Fruit fly (Drosophila melanogaster) whole organism, embryonic: Measurements from ENCODE around the gene Mco4.

Source experiments
- Bgb ChIP-seq: fragments of 200-800 bp; sonication (Bioruptor generic); IDR thresholded peaks from 2 replicates; pipeline ENCODE4 v1.3.6; 2022; ENCODE audit warnings: missing biosample characterization, missing genetic modification characterization; ENCODE audit not compliant: partially characterized antibody
- CG1024 ChIP-seq: fragments of 200-800 bp; sonication (Bioruptor generic); IDR thresholded peaks from 2 replicates; pipeline ENCODE4 v1.3.6; 2022; ENCODE audit warnings: missing biosample characterization, missing genetic modification characterization
- CG10462 ChIP-seq: fragments of 200-800 bp; sonication (Bioruptor generic); optimal IDR thresholded peaks from 2 replicates; lab custom pipeline; 2016; ENCODE audit warnings: missing biosample characterization, missing genetic modification characterization
- CG12659 ChIP-seq: fragments of 200-800 bp; sonication (Bioruptor generic); optimal IDR thresholded peaks from 3 replicates; lab custom pipeline; 2017; ENCODE audit warnings: mild to moderate bottlenecking, missing biosample characterization, missing genetic modification reagents, missing genetic modification characterization
- CG12942 ChIP-seq: fragments of 200-800 bp; sonication (Bioruptor generic); optimal IDR thresholded peaks from 3 replicates; lab custom pipeline; 2016; ENCODE audit warnings: missing biosample characterization, missing genetic modification characterization
- CG14014 ChIP-seq: fragments of 200-800 bp; sonication (Bioruptor generic); IDR thresholded peaks from 2 replicates; pipeline ENCODE4 v1.3.6; 2022; ENCODE audit warnings: missing biosample characterization, missing genetic modification characterization
- CG14050 ChIP-seq: fragments of 200-800 bp; sonication (Bioruptor generic); IDR thresholded peaks from 3 replicates; pipeline ENCODE4 v1.3.6; 2022; ENCODE audit warnings: missing biosample characterization, missing genetic modification characterization
- CG14710 ChIP-seq: fragments of 200-800 bp; sonication (Bioruptor generic); optimal IDR thresholded peaks from 3 replicates; lab custom pipeline; 2019; ENCODE audit warnings: missing biosample characterization, mild to moderate bottlenecking, missing genetic modification characterization, moderate library complexity
- CG15514 ChIP-seq: fragments of 200-800 bp; sonication (Bioruptor generic); optimal IDR thresholded peaks from 3 replicates; lab custom pipeline; 2017; ENCODE audit warnings: missing biosample characterization, missing genetic modification characterization, mild to moderate bottlenecking, moderate library complexity, missing genetic modification reagents
- CG1602 ChIP-seq: fragments of 200-800 bp; sonication (Bioruptor generic); optimal IDR thresholded peaks from 3 replicates; lab custom pipeline; 2016; ENCODE audit warnings: missing biosample characterization, missing genetic modification characterization
- CG16813 ChIP-seq: fragments of 200-800 bp; sonication (Bioruptor generic); IDR thresholded peaks from 3 replicates; pipeline ENCODE4 v1.3.6; 2022; ENCODE audit warnings: missing biosample characterization, missing genetic modification characterization; ENCODE audit not compliant: partially characterized antibody
- CG17829 ChIP-seq: fragments of 200-800 bp; optimal IDR thresholded peaks from 2 replicates; lab custom pipeline; 2019; ENCODE audit warnings: missing biosample characterization, mild to moderate bottlenecking, missing genetic modification characterization, moderate library complexity
- CG18599 ChIP-seq: fragments of 200-800 bp; sonication (Bioruptor generic); optimal IDR thresholded peaks from 3 replicates; lab custom pipeline; 2017; ENCODE audit warnings: missing biosample characterization, missing genetic modification characterization, mild to moderate bottlenecking, moderate library complexity, missing genetic modification reagents
- CG18619 ChIP-seq: fragments of 200-800 bp; sonication (Bioruptor generic); optimal IDR thresholded peaks from 3 replicates; lab custom pipeline; 2017; ENCODE audit warnings: missing biosample characterization, mild to moderate bottlenecking, missing genetic modification characterization
- CG30431 ChIP-seq: fragments of 200-800 bp; sonication (Bioruptor generic); optimal IDR thresholded peaks from 2 replicates; lab custom pipeline; 2017; ENCODE audit warnings: missing biosample characterization, missing genetic modification characterization
- CG3847 ChIP-seq: fragments of 200-800 bp; sonication (Bioruptor generic); IDR thresholded peaks from 2 replicates; pipeline ENCODE4 v1.3.6; 2022; ENCODE audit warnings: missing biosample characterization, missing genetic modification characterization
- CG4404 ChIP-seq: fragments of 200-800 bp; sonication (Bioruptor generic); IDR thresholded peaks from 2 replicates; pipeline ENCODE4 v1.3.6; 2022; ENCODE audit warnings: missing biosample characterization, missing genetic modification characterization
- CG4617 ChIP-seq: fragments of 200-800 bp; sonication (Bioruptor generic); optimal IDR thresholded peaks from 3 replicates; lab custom pipeline; 2016; ENCODE audit warnings: missing biosample characterization, missing genetic modification characterization, borderline replicate concordance
- CG5245 ChIP-seq: fragments of 200-800 bp; sonication (Bioruptor generic); optimal IDR thresholded peaks from 3 replicates; lab custom pipeline; 2016; ENCODE audit warnings: missing biosample characterization, missing genetic modification characterization
- CG6254 ChIP-seq: fragments of 200-800 bp; sonication (Bioruptor generic); optimal IDR thresholded peaks from 3 replicates; lab custom pipeline; 2017; ENCODE audit warnings: mild to moderate bottlenecking, missing biosample characterization, missing genetic modification reagents, missing genetic modification characterization
- CG6683 ChIP-seq: fragments of 200-800 bp; sonication (Bioruptor generic); optimal IDR thresholded peaks from 2 replicates; lab custom pipeline; 2017; ENCODE audit warnings: missing biosample characterization, mild to moderate bottlenecking, missing genetic modification characterization, missing genetic modification reagents
- CG6689 ChIP-seq: fragments of 200-800 bp; sonication (Bioruptor generic); IDR thresholded peaks from 2 replicates; pipeline ENCODE4 v1.3.6; 2022; ENCODE audit warnings: missing biosample characterization, missing genetic modification characterization
- CG6791 ChIP-seq: fragments of 200-800 bp; sonication (Bioruptor generic); IDR thresholded peaks from 3 replicates; pipeline ENCODE4 v1.3.6; 2022; ENCODE audit warnings: missing biosample characterization, missing genetic modification characterization; ENCODE audit not compliant: partially characterized antibody
- CG7928 ChIP-seq: fragments of 200-800 bp; sonication (Bioruptor generic); optimal IDR thresholded peaks from 2 replicates; lab custom pipeline; 2017; ENCODE audit warnings: missing biosample characterization, mild to moderate bottlenecking, missing genetic modification characterization
- Camta ChIP-seq: fragments of 200-800 bp; sonication (Bioruptor generic); optimal IDR thresholded peaks from 2 replicates; lab custom pipeline; 2016; ENCODE audit warnings: missing biosample characterization, missing genetic modification characterization
- CrebB ChIP-seq: fragments of 200-800 bp; sonication (Bioruptor generic); optimal IDR thresholded peaks from 3 replicates; lab custom pipeline; 2018; ENCODE audit warnings: missing biosample characterization, mild to moderate bottlenecking, missing genetic modification characterization
- Dip2 ChIP-seq: fragments of 200-800 bp; sonication (Bioruptor generic); IDR thresholded peaks from 2 replicates; pipeline ENCODE4 v1.3.6; 2022; ENCODE audit warnings: missing biosample characterization, missing genetic modification characterization
- HLH4C ChIP-seq: fragments of 200-800 bp; sonication (Bioruptor generic); IDR thresholded peaks from 3 replicates; pipeline ENCODE4 v1.3.6; 2022; ENCODE audit warnings: missing biosample characterization, missing genetic modification characterization; ENCODE audit not compliant: partially characterized antibody
- Hr51 ChIP-seq, 2 experiments: fragments of 200-800 bp; sonication (Bioruptor generic); optimal IDR thresholded peaks; 2 replicates in 1 of 2; 3 replicates in 1 of 2; lab custom pipeline; 2016 to 2018; ENCODE audit warnings: missing biosample characterization in 2 of 2, missing genetic modification characterization in 2 of 2, mild to moderate bottlenecking in 1 of 2, moderate library complexity in 1 of 2
- Jarid2 ChIP-seq: fragments of 200-800 bp; sonication (Bioruptor generic); optimal IDR thresholded peaks from 3 replicates; lab custom pipeline; 2017; ENCODE audit warnings: mild to moderate bottlenecking, missing biosample characterization, missing genetic modification reagents, missing genetic modification characterization
- Pdp1 ChIP-seq, 2 experiments: fragments of 200-800 bp; sonication (Bioruptor generic); optimal IDR thresholded peaks; 3 replicates each; lab custom pipeline; 2016; ENCODE audit warnings: missing biosample characterization in 2 of 2, missing genetic modification characterization in 2 of 2, mild to moderate bottlenecking in 1 of 2, moderate library complexity in 1 of 2
- Sry-δ ChIP-seq: fragments of 200-800 bp; sonication (Bioruptor generic); optimal IDR thresholded peaks from 2 replicates; lab custom pipeline; 2016; ENCODE audit warnings: missing biosample characterization, missing genetic modification characterization
- Taf1 ChIP-seq: fragments of 200-800 bp; sonication (Bioruptor generic); IDR thresholded peaks from 2 replicates; pipeline ENCODE4 v1.3.6; 2022; ENCODE audit warnings: missing biosample characterization, missing genetic modification characterization
- Usf ChIP-seq: fragments of 200-800 bp; sonication (Bioruptor generic); optimal IDR thresholded peaks from 2 replicates; lab custom pipeline; 2017; ENCODE audit warnings: missing genotype, missing biosample characterization, missing genetic modification characterization
- amos ChIP-seq: fragments of 200-800 bp; sonication (Bioruptor generic); IDR thresholded peaks from 2 replicates; pipeline ENCODE4 v1.3.6; 2022; ENCODE audit warnings: missing biosample characterization, missing genetic modification characterization; ENCODE audit not compliant: partially characterized antibody
- ato ChIP-seq: fragments of 200-800 bp; sonication (Bioruptor generic); IDR thresholded peaks from 2 replicates; pipeline ENCODE4 v1.3.6; 2022; ENCODE audit warnings: missing biosample characterization, missing genetic modification characterization; ENCODE audit not compliant: partially characterized antibody
- bigmax ChIP-seq: fragments of 200-800 bp; sonication (Bioruptor generic); optimal IDR thresholded peaks from 2 replicates; lab custom pipeline; 2018; ENCODE audit warnings: missing biosample characterization, mild to moderate bottlenecking, missing genetic modification characterization
- cas ChIP-seq: fragments of 200-800 bp; sonication (Bioruptor generic); IDR thresholded peaks from 2 replicates; pipeline ENCODE4 v1.3.6; 2022; ENCODE audit warnings: missing biosample characterization, missing genetic modification characterization
- crp ChIP-seq, 2 experiments: fragments of 200-800 bp; sonication (Bioruptor generic); optimal IDR thresholded peaks; 2 replicates in 1 of 2; 3 replicates in 1 of 2; lab custom pipeline; 2017; ENCODE audit warnings: missing biosample characterization in 2 of 2, missing genetic modification characterization in 2 of 2, mild to moderate bottlenecking in 1 of 2, moderate library complexity in 1 of 2
- danr ChIP-seq: fragments of 200-800 bp; sonication (Bioruptor generic); IDR thresholded peaks from 2 replicates; pipeline ENCODE4 v1.3.6; 2022; ENCODE audit warnings: missing biosample characterization, missing genetic modification characterization
- dati ChIP-seq: fragments of 200-800 bp; sonication (Bioruptor generic); IDR thresholded peaks from 2 replicates; pipeline ENCODE4 v1.3.6; 2022; ENCODE audit warnings: missing biosample characterization, missing genetic modification characterization
- fu2 ChIP-seq: fragments of 200-800 bp; sonication (Bioruptor generic); optimal IDR thresholded peaks from 2 replicates; lab custom pipeline; 2016; ENCODE audit warnings: missing biosample characterization, missing genetic modification characterization
- grn ChIP-seq: fragments of 200-800 bp; sonication (Bioruptor generic); optimal IDR thresholded peaks from 3 replicates; lab custom pipeline; 2017; ENCODE audit warnings: missing biosample characterization, missing genetic modification characterization
- klu ChIP-seq: fragments of 200-800 bp; sonication (Bioruptor generic); IDR thresholded peaks from 2 replicates; pipeline ENCODE4 v1.3.6; 2022; ENCODE audit warnings: missing biosample characterization, missing genetic modification characterization
- lbe ChIP-seq: fragments of 200-800 bp; sonication (Bioruptor generic); optimal IDR thresholded peaks from 2 replicates; lab custom pipeline; 2016; ENCODE audit warnings: missing biosample characterization, mild to moderate bottlenecking, missing genetic modification characterization
- nerfin-2 ChIP-seq: fragments of 200-800 bp; sonication (Bioruptor generic); IDR thresholded peaks from 2 replicates; pipeline ENCODE4 v1.3.6; 2022; ENCODE audit warnings: missing biosample characterization, missing genetic modification characterization; ENCODE audit not compliant: partially characterized antibody
- sens-2 ChIP-seq: fragments of 200-800 bp; sonication (Bioruptor generic); IDR thresholded peaks from 2 replicates; pipeline ENCODE4 v1.3.6; 2022; ENCODE audit warnings: missing biosample characterization, missing genetic modification characterization
- usp ChIP-seq: fragments of >200 bp; optimal IDR thresholded peaks from 2 replicates; lab custom pipeline; 2017; ENCODE audit warnings: missing biosample characterization, missing genetic modification characterization
- vvl ChIP-seq: fragments of 200-800 bp; sonication (Bioruptor generic); IDR thresholded peaks from 2 replicates; pipeline ENCODE4 v1.3.6; 2022; ENCODE audit warnings: missing biosample characterization, missing genetic modification characterization

Gene Mco4

dm6 chrX:17844623-17845022 is 11.3 kb downstream of the Mco4 start, which contains the start of the genes CG8142 and Ucp4A (continued):
- TF ChIP-seq CG6683 (GFP tag; lab: Kevin White, UChicago) (peak; percentile 81), danr (peak; percentile 91), usp (no peak), dati (GFP tag; lab: Robert Waterston, UW) (peak; percentile 68)

dm6 chrX:17841923-17842322 is 14.0 kb downstream of the Mco4 start, which contains the start of gene Taf9:
Gene Taf9, plus strand, starts transcription at chrX:17842161.
- TF ChIP-seq CG7928 (GFP tag; lab: Kevin White, UChicago) (no peak), amos (GFP tag; lab: Robert Waterston, UW) (peak; percentile 92), CG4617 (GFP tag; lab: Kevin White, UChicago) (no peak), CG1602 (GFP tag; lab: Kevin White, UChicago) (no peak), CG6254 (no peak), CG10462 (GFP tag; lab: Kevin White, UChicago) (no peak), CG6791 (GFP tag; lab: Robert Waterston, UW) (peak; percentile 93), CG14710 (tag; lab: Kevin White, UChicago) (peak; percentile 29), CG17829 (tag; lab: Kevin White, UChicago) (no peak), CG16813 (GFP tag; lab: Robert Waterston, UW) (peak; percentile 89), lbe (GFP tag; lab: Kevin White, UChicago) (no peak), CG12659 (GFP tag; lab: Kevin White, UChicago) (peak; percentile 53), CG5245 (GFP tag; lab: Kevin White, UChicago) (no peak), bigmax (GFP tag; lab: Kevin White, UChicago) (no peak), vvl (GFP tag; lab: Robert Waterston, UW) (no peak), cas (GFP tag; lab: Robert Waterston, UW) (no peak), crp (GFP tag; optimal IDR thresholded peaks at IDR 0.05; lab: Kevin White, UChicago) (peak in 1 of 2 experiments; percentile 26), fu2 (GFP tag; lab: Kevin White, UChicago) (no peak), CG15514 (GFP tag; lab: Kevin White, UChicago) (peak; percentile 31), Taf1 (GFP tag; lab: Robert Waterston, UW) (no peak), CrebB (tag; lab: Kevin White, UChicago) (no peak), CG14014 (GFP tag; lab: Robert Waterston, UW) (no peak), CG18619 (GFP tag; lab: Kevin White, UChicago) (no peak), CG12942 (no peak), klu (GFP tag; lab: Robert Waterston, UW) (no peak), Sry-δ (GFP tag; lab: Kevin White, UChicago) (peak; percentile 75), CG1024 (GFP tag; lab: Robert Waterston, UW) (no peak), Jarid2 (GFP tag; lab: Kevin White, UChicago) (no peak), CG4404 (GFP tag; lab: Robert Waterston, UW) (no peak), Dip2 (GFP tag; lab: Robert Waterston, UW) (no peak), Bgb (GFP tag; lab: Robert Waterston, UW) (peak; percentile 95), Usf (GFP tag; lab: Kevin White, UChicago) (no peak), ato (GFP tag; lab: Robert Waterston, UW) (peak; percentile 61; the same call in 1 of the 2 replicates), HLH4C (GFP tag; lab: Robert Waterston, UW) (peak; percentile 85), CG18599 (GFP tag; lab: Kevin White, UChicago) (no peak), Camta (GFP tag; lab: Kevin White, UChicago) (no peak), grn (GFP tag; lab: Kevin White, UChicago) (no peak), Pdp1 (GFP tag; optimal IDR thresholded peaks at IDR 0.05; lab: Kevin White, UChicago) (peak in 1 of 2 experiments; percentile 20), CG14050 (GFP tag; lab: Robert Waterston, UW) (no peak), Hr51 (GFP tag; optimal IDR thresholded peaks at IDR 0.05; lab: Kevin White, UChicago) (no peak), sens-2 (GFP tag; lab: Robert Waterston, UW) (no peak), nerfin-2 (GFP tag; lab: Robert Waterston, UW) (peak; percentile 84), CG3847 (GFP tag; lab: Robert Waterston, UW) (peak; percentile 79), CG30431 (no peak), CG6689 (GFP tag; lab: Robert Waterston, UW) (no peak)
